Fruit fly (Drosophila melanogaster): ENCODE measurements around the gene Mtp.

DNA sequence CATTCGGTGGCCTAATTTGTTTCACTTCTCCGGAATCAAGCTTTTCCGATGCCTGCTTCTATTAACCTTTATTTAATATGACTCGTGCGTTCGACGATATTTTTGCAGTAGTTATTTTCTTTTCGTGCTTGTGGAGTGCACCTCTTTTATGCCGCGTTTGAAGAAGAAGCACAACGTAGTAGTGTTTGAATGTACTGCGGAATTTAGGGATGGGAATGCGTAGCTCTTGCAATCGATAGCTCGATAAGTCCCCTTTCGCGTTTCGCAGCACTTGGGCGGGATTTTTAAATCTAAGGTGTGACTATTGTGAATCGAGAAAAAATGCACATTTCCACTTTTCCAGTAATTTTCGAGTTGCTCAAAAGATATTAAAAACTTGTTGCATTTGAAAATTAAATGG, 3.9 kb downstream of the Mtp start, which contains the start of the genes CG43739 and sky:
- TF ChIP-seq CG15710 (tag; optimal IDR thresholded peaks at IDR 0.05) (no peak), CG12605 (GFP tag; IDR thresholded peaks at IDR 0.05) (no peak), Pif1B (GFP tag; optimal IDR thresholded peaks at IDR 0.05) (no peak), CG8159 (tag; optimal IDR thresholded peaks at IDR 0.05) (no peak), gl (tag; optimal IDR thresholded peaks at IDR 0.05) (no peak), CG13204 (GFP tag; optimal IDR thresholded peaks at IDR 0.05) (no peak), Pif1A (GFP tag; optimal IDR thresholded peaks at IDR 0.05) (no peak), D1 (tag; optimal IDR thresholded peaks at IDR 0.05) (no peak), CG17806 (tag; optimal IDR thresholded peaks at IDR 0.05) (no peak), EcR (GFP tag; optimal IDR thresholded peaks at IDR 0.05) (no peak), CG10348 (GFP tag; IDR thresholded peaks at IDR 0.05) (no peak)
